Worm (Caenorhabditis elegans) whole organism, L4 larva: ENCODE measurements around the gene mct-6.
A peak's percentile ranks its signal among the peaks of the same experiment; 100 is the strongest.

Source experiments
- F37D6.2 ChIP-seq: sonication (generic microtip); optimal IDR thresholded peaks from 2 replicates; lab custom pipeline; 2016; ENCODE audit warnings: mild to moderate bottlenecking, missing genetic modification characterization, missing compliant biosample characterization
- F49E8.2 ChIP-seq: sonication (generic microtip); optimal IDR thresholded peaks from 2 replicates; lab custom pipeline; 2016; ENCODE audit warnings: missing compliant biosample characterization, mild to moderate bottlenecking, missing genetic modification characterization, borderline replicate concordance
- T20F7.1 ChIP-seq: fragments of 200-800 bp; sonication (Bioruptor generic); optimal IDR thresholded peaks from 2 replicates; lab custom pipeline; 2018; ENCODE audit warnings: mild to moderate bottlenecking, missing genetic modification characterization, missing compliant biosample characterization
- ZK337.2 ChIP-seq: fragments of 200-800 bp; sonication (Bioruptor generic); IDR thresholded peaks from 2 replicates; pipeline ENCODE4 v1.3.6; 2022; ENCODE audit warnings: missing genetic modification reagents, missing genetic modification characterization, missing compliant biosample characterization
- aha-1 ChIP-seq: fragments of 150-350 bp; peaks from one replicate; lab custom pipeline; 2014; ENCODE audit warnings: missing biosample characterization, missing genetic modification characterization
- aly-2 ChIP-seq: sonication (generic microtip); optimal IDR thresholded peaks from 2 replicates; lab custom pipeline; 2018; ENCODE audit warnings: missing biosample characterization, missing genetic modification characterization
- attf-4 ChIP-seq: sonication (generic microtip); optimal IDR thresholded peaks from 3 replicates; lab custom pipeline; 2017; ENCODE audit warnings: missing biosample characterization, missing genetic modification characterization
- daf-8 ChIP-seq: fragments of 200-800 bp; sonication (Bioruptor generic); IDR thresholded peaks from 2 replicates; pipeline ENCODE4 v1.3.6; 2022; ENCODE audit warnings: missing genetic modification characterization, missing compliant biosample characterization
- dmd-6 ChIP-seq: fragments of 200-800 bp; sonication (Bioruptor generic); IDR thresholded peaks from 2 replicates; pipeline ENCODE4 v1.3.6; 2022; ENCODE audit warnings: missing genetic modification reagents, missing genetic modification characterization, missing compliant biosample characterization
- fkh-10 ChIP-seq: fragments of 150-350 bp; optimal IDR thresholded peaks from 2 replicates; lab custom pipeline; 2014; ENCODE audit warnings: missing biosample characterization, missing genetic modification reagents, missing genetic modification characterization
- hlh-30 ChIP-seq: sonication (generic microtip); optimal IDR thresholded peaks from 2 replicates; lab custom pipeline; 2017; ENCODE audit warnings: antibody characterized with exemption, mild to moderate bottlenecking, missing genetic modification characterization, missing compliant biosample characterization; ENCODE audit not compliant: insufficient read depth
- hmg-1.1 ChIP-seq: fragments of 200-800 bp; sonication (Bioruptor generic); IDR thresholded peaks from 2 replicates; pipeline ENCODE4 v1.3.6; 2022; ENCODE audit warnings: missing genetic modification reagents, missing genetic modification characterization, missing compliant biosample characterization
- lsy-2 ChIP-seq, 2 experiments: fragments of 150-350 bp in 1 of 2; sonication (generic microtip) in 1 of 2; optimal IDR thresholded peaks; 2 replicates each; lab custom pipeline; 2014 to 2017; ENCODE audit warnings: missing biosample characterization in 2 of 2, missing genetic modification characterization in 2 of 2
- mdl-1 ChIP-seq, 2 experiments: fragments of 150-350 bp in 1 of 2; sonication (generic microtip) in 1 of 2; optimal IDR thresholded peaks; 2 replicates each; lab custom pipeline; 2014 to 2017; ENCODE audit warnings: missing biosample characterization in 2 of 2, missing genetic modification characterization in 2 of 2
- mdt-29 ChIP-seq: fragments of 200-800 bp; sonication (Bioruptor generic); IDR thresholded peaks from 2 replicates; pipeline ENCODE4 v1.3.6; 2022; ENCODE audit warnings: missing genetic modification reagents, missing genetic modification characterization, missing compliant biosample characterization
- mep-1 ChIP-seq: fragments of 150-350 bp; sonication (generic microtip); optimal IDR thresholded peaks from 3 replicates; lab custom pipeline; 2014; ENCODE audit warnings: missing biosample characterization, missing genetic modification characterization
- mes-2 ChIP-seq: sonication (generic microtip); optimal IDR thresholded peaks from 2 replicates; lab custom pipeline; 2016; ENCODE audit warnings: missing genotype, mild to moderate bottlenecking, missing genetic modification characterization, missing compliant biosample characterization; ENCODE audit not compliant: poor library complexity, severe bottlenecking
- mxl-2 ChIP-seq: fragments of 200-800 bp; sonication (Bioruptor generic); conservative IDR thresholded peaks from 2 replicates; pipeline ENCODE4 v1.3.6; 2022; ENCODE audit warnings: missing genetic modification reagents, missing genetic modification characterization, missing compliant biosample characterization
- nhr-10 ChIP-seq: fragments of 150-350 bp; optimal IDR thresholded peaks from 2 replicates; lab custom pipeline; 2014; ENCODE audit warnings: missing biosample characterization, missing genetic modification characterization
- nhr-102 ChIP-seq: sonication (generic microtip); optimal IDR thresholded peaks from 2 replicates; lab custom pipeline; 2016; ENCODE audit warnings: mild to moderate bottlenecking, missing genetic modification characterization, moderate library complexity, missing compliant biosample characterization
- nhr-25 ChIP-seq: sonication (generic microtip); optimal IDR thresholded peaks from 2 replicates; lab custom pipeline; 2017; ENCODE audit warnings: missing genetic modification characterization, mild to moderate bottlenecking, missing compliant biosample characterization, antibody characterized with exemption, moderate library complexity, borderline replicate concordance; ENCODE audit not compliant: insufficient read depth
- nhr-28 ChIP-seq: fragments of 150-350 bp; optimal IDR thresholded peaks from 2 replicates; lab custom pipeline; 2014; ENCODE audit warnings: missing biosample characterization, missing genetic modification characterization
- nhr-42 ChIP-seq: fragments of 200-800 bp; sonication (Bioruptor generic); IDR thresholded peaks from 2 replicates; pipeline ENCODE4 v1.3.6; 2022; ENCODE audit warnings: missing genetic modification characterization, missing compliant biosample characterization
- nhr-48 ChIP-seq: sonication (generic microtip); optimal IDR thresholded peaks from 2 replicates; lab custom pipeline; 2016; ENCODE audit warnings: mild to moderate bottlenecking, missing genetic modification characterization, missing compliant biosample characterization
- pqm-1 ChIP-seq: sonication (generic microtip); optimal IDR thresholded peaks from 2 replicates; lab custom pipeline; 2017; ENCODE audit warnings: missing biosample characterization, missing genetic modification characterization
- set-16 ChIP-seq: fragments of 200-800 bp; sonication (Bioruptor generic); IDR thresholded peaks from 2 replicates; pipeline ENCODE4 v1.3.6; 2022; ENCODE audit warnings: missing genetic modification reagents, missing genetic modification characterization, missing compliant biosample characterization
- tag-97 ChIP-seq: fragments of 200-800 bp; sonication (Bioruptor generic); IDR thresholded peaks from 2 replicates; pipeline ENCODE4 v1.3.6; 2022; ENCODE audit warnings: missing genetic modification characterization, missing compliant biosample characterization
- unc-39 ChIP-seq: sonication (generic microtip); optimal IDR thresholded peaks from 2 replicates; lab custom pipeline; 2017; ENCODE audit warnings: missing biosample characterization, missing genetic modification characterization
- unc-62 ChIP-seq, 3 experiments: fragments of 150-350 bp in 1 of 3; sonication (generic microtip); optimal IDR thresholded peaks in 2 of 3; peaks in 1 of 3; 1 replicate in 1 of 3; 2 replicates in 2 of 3; lab custom pipeline; 2014 to 2017; ENCODE audit warnings: missing biosample characterization in 3 of 3, missing genetic modification characterization in 3 of 3, missing genetic modification reagents in 3 of 3, missing genotype in 1 of 3
- vab-7 ChIP-seq: fragments of 200-800 bp; sonication (Bioruptor generic); IDR thresholded peaks from 2 replicates; pipeline ENCODE4 v1.3.6; 2022; ENCODE audit warnings: missing genetic modification reagents, missing genetic modification characterization, missing compliant biosample characterization
- zip-11 ChIP-seq: fragments of 200-800 bp; sonication (Bioruptor generic); IDR thresholded peaks from 2 replicates; pipeline ENCODE4 v1.3.6; 2022; ENCODE audit warnings: missing genetic modification characterization, missing compliant biosample characterization
- zip-2 ChIP-seq: fragments of 150-350 bp; optimal IDR thresholded peaks from 2 replicates; lab custom pipeline; 2014; ENCODE audit warnings: missing biosample characterization, missing genetic modification characterization

mct-6 gene

ce11 chrX:16793470-16793869 is 23.2 kb upstream of the mct-6 start (continued):
- no peak for TF ChIP-seq aly-2 (tag; lab: Kevin White, UChicago)
- peak; percentile 8 for TF ChIP-seq fkh-10 (GFP tag; lab: Kevin White, UChicago)
- TF ChIP-seq nhr-28 (tag; lab: Kevin White, UChicago), result no peak

ce11 chrX:16792700-16793176 is 22.4 kb upstream of the mct-6 start, which contains the start of gene got-1.2:
got-1.2 (minus strand) TSS chrX:16793126.
- TF ChIP-seq set-16 (GFP tag; lab: Robert Waterston, UW) (peak; percentile 69), mdl-1 (tag; optimal IDR thresholded peaks at IDR 0.05; lab: Kevin White, UChicago) (no peak), nhr-28 (tag; lab: Kevin White, UChicago) (no peak), nhr-102 (tag; lab: Kevin White, UChicago) (no peak), nhr-10 (no peak), daf-8 (GFP tag; lab: Robert Waterston, UW) (no peak), unc-39 (tag; lab: Kevin White, UChicago) (no peak), vab-7 (GFP tag; lab: Robert Waterston, UW) (no peak), pqm-1 (no peak), F49E8.2 (tag; lab: Kevin White, UChicago) (no peak), tag-97 (GFP tag; lab: Robert Waterston, UW) (no peak), aha-1 (tag; lab: Kevin White, UChicago) (peak; percentile 86), hlh-30 (peak; percentile 15), zip-11 (GFP tag; lab: Robert Waterston, UW) (no peak), mdt-29 (GFP tag; lab: Robert Waterston, UW) (no peak)

ce11 chrX:16787152-16787551 is 16.9 kb upstream of the mct-6 start:
- TF ChIP-seq T20F7.1 (GFP tag; lab: Kevin White, UChicago), result no peak
- TF ChIP-seq nhr-42 (GFP tag; lab: Robert Waterston, UW), result no peak
- TF ChIP-seq nhr-28 (tag; lab: Kevin White, UChicago), result no peak
- no peak for TF ChIP-seq attf-4 (tag; lab: Kevin White, UChicago)
- peak in 1 of 2 experiments; percentile 71 for TF ChIP-seq unc-62 (GFP tag; optimal IDR thresholded peaks at IDR 0.05 in 1 of 2; lab: Kevin White, UChicago)
- TF ChIP-seq unc-62 (tag; optimal IDR thresholded peaks at IDR 0.05; lab: Kevin White, UChicago), result no peak
- TF ChIP-seq F37D6.2, result no peak
- TF ChIP-seq, all 104 proteins: peak for 1

ce11 chrX:16786021-16786488 is 15.8 kb upstream of the mct-6 start, which contains the start of gene T01C8.2:
T01C8.2 (plus strand) TSS chrX:16786438.
- TF ChIP-seq mep-1 (tag; lab: Kevin White, UChicago) (peak; percentile 1), nhr-25 (tag; lab: Kevin White, UChicago) (peak; percentile 14), unc-62 (GFP tag; optimal IDR thresholded peaks at IDR 0.05 in 1 of 2; lab: Kevin White, UChicago) (peak in 1 of 2 experiments; percentile 72), unc-62 (tag; optimal IDR thresholded peaks at IDR 0.05; lab: Kevin White, UChicago) (no peak), nhr-48 (tag; lab: Kevin White, UChicago) (no peak), mdl-1 (tag; optimal IDR thresholded peaks at IDR 0.05; lab: Kevin White, UChicago) (peak in 1 of 2 experiments; percentile 12), nhr-28 (tag; lab: Kevin White, UChicago) (peak; percentile 22), zip-11 (GFP tag; lab: Robert Waterston, UW) (no peak), dmd-6 (GFP tag; lab: Robert Waterston, UW) (0 out of 2 replicates have a peak, but pooled peaks have one; percentile 7), hmg-1.1 (GFP tag; lab: Robert Waterston, UW) (no peak), mxl-2 (GFP tag; lab: Robert Waterston, UW) (no peak), lsy-2 (tag; optimal IDR thresholded peaks at IDR 0.05; lab: Kevin White, UChicago) (no peak), zip-2 (tag; lab: Kevin White, UChicago) (no peak)
- TF ChIP-seq, all 104 proteins: peak for 6

ce11 chrX:16784038-16784437 is 13.7 kb upstream of the mct-6 start:
- TF ChIP-seq ZK337.2 (GFP tag; lab: Robert Waterston, UW) (no peak), mes-2 (no peak)
